Fruit fly (Drosophila melanogaster): ENCODE data around the gene Ctr9.

DNA sequence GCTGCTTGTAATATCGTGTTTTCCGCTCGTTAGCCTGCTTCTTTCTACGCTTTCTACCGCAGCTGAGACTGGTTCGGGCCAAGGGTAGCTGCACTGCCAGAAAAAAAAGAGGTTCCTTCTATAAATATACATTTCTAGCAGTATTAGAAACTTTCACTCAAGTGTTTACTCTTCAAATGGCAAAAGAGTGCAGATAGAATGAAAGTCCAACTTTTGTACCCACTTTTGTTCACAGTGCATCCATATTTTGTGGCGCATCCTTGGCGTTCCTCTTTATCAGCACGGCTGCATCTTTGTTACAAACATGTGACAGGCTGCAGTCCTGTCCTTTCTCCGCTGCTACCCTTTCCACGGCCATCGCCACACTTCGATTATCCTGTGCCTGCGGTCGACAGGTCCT, 51.3 kb downstream of the Ctr9 start:
- TF ChIP-seq CTCF (optimal IDR thresholded peaks at IDR 0.05) (no peak), CG8478 (optimal IDR thresholded peaks at IDR 0.05) (no peak)
